Worm (Caenorhabditis elegans): ENCODE measurements around the gene dos-1.

Gene dos-1

DNA sequence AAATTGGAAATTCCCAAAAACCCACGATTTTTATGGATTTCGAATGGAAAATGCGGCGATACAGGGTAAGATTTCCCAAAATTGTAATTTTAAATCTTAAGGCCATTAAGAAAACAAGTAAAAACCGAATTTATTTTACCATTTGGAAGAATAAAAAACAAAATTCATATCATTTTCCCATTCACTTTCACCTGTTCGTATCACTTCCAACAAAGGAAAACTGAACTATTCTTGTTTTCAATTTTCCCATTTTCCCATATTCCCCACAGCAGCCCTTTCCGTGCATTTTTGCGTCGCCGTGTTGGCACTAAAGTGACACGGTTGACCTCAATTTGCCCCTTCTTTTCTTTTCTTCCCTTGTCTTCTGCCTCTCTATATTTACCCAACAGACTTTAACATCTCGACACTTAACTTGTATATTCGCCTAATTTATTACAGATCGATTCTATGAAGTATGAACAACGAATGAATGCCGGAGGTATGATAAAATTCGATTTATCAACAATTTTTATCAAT lies 22.1 kb downstream of the dos-1 start, which contains the start of gene sec-16A.1 (continued):
- TF ChIP-seq madf-9 (GFP tag; conservative IDR thresholded peaks at IDR 0.05): no peak
- no peak for TF ChIP-seq nhr-77 (tag; optimal IDR thresholded peaks at IDR 0.05)
- no peak for TF ChIP-seq egl-27 (tag; optimal IDR thresholded peaks at IDR 0.05)
- no peak for TF ChIP-seq sdz-12 (GFP tag; optimal IDR thresholded peaks at IDR 0.05)
- TF ChIP-seq hmg-1.1 (GFP tag; IDR thresholded peaks at IDR 0.05): 0 out of 2 replicates have a peak, but pooled peaks have one; percentile 24
- TF ChIP-seq nhr-11 (tag; optimal IDR thresholded peaks at IDR 0.05): no peak
- TF ChIP-seq nhr-28 (tag; optimal IDR thresholded peaks at IDR 0.05): peak; percentile 4
- no peak for TF ChIP-seq ceh-82 (tag; optimal IDR thresholded peaks at IDR 0.05)
- no peak for TF ChIP-seq lin-38 (GFP tag; IDR thresholded peaks at IDR 0.05)
- TF ChIP-seq hif-1 (tag; optimal IDR thresholded peaks at IDR 0.05): no peak
- no peak for TF ChIP-seq gei-8 (GFP tag; optimal IDR thresholded peaks at IDR 0.05)
- no peak for TF ChIP-seq T20F7.1 (GFP tag; optimal IDR thresholded peaks at IDR 0.05)
- no peak for TF ChIP-seq lin-13 (GFP tag; optimal IDR thresholded peaks at IDR 0.05)
- no peak for TF ChIP-seq hlh-30 (tag; optimal IDR thresholded peaks at IDR 0.05; ENCODE audit: insufficient read depth)
- peak; percentile 44 for TF ChIP-seq aha-1 (tag)
- TF ChIP-seq nhr-10 (tag; optimal IDR thresholded peaks at IDR 0.05): no peak
- TF ChIP-seq nhr-76 (tag; optimal IDR thresholded peaks at IDR 0.05): no peak
- no peak for TF ChIP-seq unc-39 (tag; optimal IDR thresholded peaks at IDR 0.05)
- peak; percentile 75 for TF ChIP-seq mes-2 (tag; optimal IDR thresholded peaks at IDR 0.05; ENCODE audit: poor library complexity, severe bottlenecking)
- no peak for TF ChIP-seq arid-1 (GFP tag; conservative IDR thresholded peaks at IDR 0.05)
- TF ChIP-seq ctbp-1 (GFP tag; IDR thresholded peaks at IDR 0.05): no peak
- TF ChIP-seq F37D6.2 (tag; optimal IDR thresholded peaks at IDR 0.05): no peak
- TF ChIP-seq mdt-29 (GFP tag; IDR thresholded peaks at IDR 0.05): no peak
- TF ChIP-seq ztf-11 (tag; optimal IDR thresholded peaks at IDR 0.05): no peak
- TF ChIP-seq vab-7 (GFP tag; IDR thresholded peaks at IDR 0.05): no peak
- TF ChIP-seq zip-2 (tag; optimal IDR thresholded peaks at IDR 0.05): no peak
- TF ChIP-seq lir-3 (tag; optimal IDR thresholded peaks at IDR 0.05): no peak
- TF ChIP-seq snpc-4 (tag; optimal IDR thresholded peaks at IDR 0.05): no peak
- no peak for TF ChIP-seq zag-1 (tag; optimal IDR thresholded peaks at IDR 0.05)
- TF ChIP-seq dmd-9 (GFP tag; IDR thresholded peaks at IDR 0.05): no peak
- TF ChIP-seq attf-4 (tag; optimal IDR thresholded peaks at IDR 0.05): no peak
- no peak for TF ChIP-seq nhr-102 (tag; optimal IDR thresholded peaks at IDR 0.05)
- no peak for TF ChIP-seq ceh-62 (tag; optimal IDR thresholded peaks at IDR 0.05)
- no peak for TF ChIP-seq ceh-20 (GFP tag; IDR thresholded peaks at IDR 0.05)
- TF ChIP-seq daf-19 (GFP tag; conservative IDR thresholded peaks at IDR 0.05): no peak
- TF ChIP-seq unc-62 (GFP tag; optimal IDR thresholded peaks at IDR 0.05 in 1 of 2): peak in 1 of 2 experiments; percentile 93
- TF ChIP-seq unc-62 (tag; optimal IDR thresholded peaks at IDR 0.05): no peak
- no peak for TF ChIP-seq saeg-2 (GFP tag; IDR thresholded peaks at IDR 0.05)
- TF ChIP-seq lin-29 (GFP tag; IDR thresholded peaks at IDR 0.05): no peak

DNA sequence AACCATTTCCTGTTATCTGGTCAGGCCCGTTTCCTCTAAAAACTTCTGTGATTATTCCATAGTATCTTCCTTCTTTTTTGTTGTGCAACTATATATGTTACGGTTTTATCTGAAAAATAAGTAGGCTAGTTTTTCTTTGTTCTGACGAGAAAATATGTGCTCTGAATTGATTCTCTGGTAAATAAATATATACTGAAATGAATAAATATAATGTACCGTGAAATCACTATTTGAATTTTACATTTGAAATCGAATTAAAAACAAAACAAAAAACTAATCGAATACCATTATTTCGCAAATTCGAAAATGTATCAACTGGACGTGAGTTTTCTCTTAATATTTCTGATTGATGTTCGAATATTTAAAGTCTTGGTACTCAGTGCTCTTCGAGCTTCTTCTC lies 26.8 kb downstream of the dos-1 start, which contains the start of gene ZK512.10:
Gene ZK512.10 (plus strand): TSS at position 301 of the 400 bp plus-strand sequence.
- TF ChIP-seq Y48G9A.11 (GFP tag; IDR thresholded peaks at IDR 0.05) (no peak), madf-5 (GFP tag; IDR thresholded peaks at IDR 0.05) (no peak), ceh-62 (tag; optimal IDR thresholded peaks at IDR 0.05) (no peak), nhr-11 (tag; optimal IDR thresholded peaks at IDR 0.05) (no peak), nhr-42 (GFP tag; IDR thresholded peaks at IDR 0.05) (no peak), nhr-237 (tag; optimal IDR thresholded peaks at IDR 0.05) (no peak), spr-1 (tag; optimal IDR thresholded peaks at IDR 0.05) (no peak), mdl-1 (tag; optimal IDR thresholded peaks at IDR 0.05) (no peak), F49E8.2 (tag; optimal IDR thresholded peaks at IDR 0.05; ENCODE audit: borderline replicate concordance) (no peak), Y5F2A.4 (GFP tag; optimal IDR thresholded peaks at IDR 0.05) (no peak), unc-39 (tag; optimal IDR thresholded peaks at IDR 0.05) (no peak), dmd-8 (GFP tag; IDR thresholded peaks at IDR 0.05) (no peak), F37D6.2 (tag; optimal IDR thresholded peaks at IDR 0.05) (no peak), ztf-11 (tag; optimal IDR thresholded peaks at IDR 0.05) (no peak), daf-12 (tag; optimal IDR thresholded peaks at IDR 0.05) (no peak)

Data from whole organism, L4 larva.